Worm (Caenorhabditis elegans) whole organism, early embryonic: ENCODE results near the gene K02E2.6.
A peak's percentile ranks its signal among the peaks of the same experiment; 100 is the strongest.

ENCODE experiments used
- B0310.2 ChIP-seq: sonication (generic microtip); optimal IDR thresholded peaks from 2 replicates; lab custom pipeline; 2016; ENCODE audit warnings: mild to moderate bottlenecking, missing genetic modification characterization, missing compliant biosample characterization
- F13C5.2 ChIP-seq: sonication (generic microtip); optimal IDR thresholded peaks from 2 replicates; lab custom pipeline; 2017; ENCODE audit warnings: mild to moderate bottlenecking, missing genetic modification characterization, inconsistent platforms, missing compliant biosample characterization
- aly-1 ChIP-seq: sonication (generic microtip); optimal IDR thresholded peaks from 2 replicates; lab custom pipeline; 2016; ENCODE audit warnings: missing genetic modification characterization, missing compliant biosample characterization
- ama-1 ChIP-seq: fragments of 150-350 bp; optimal IDR thresholded peaks from 2 replicates; lab custom pipeline; 2014
- ets-7 ChIP-seq: sonication (generic microtip); optimal IDR thresholded peaks from 2 replicates; lab custom pipeline; 2016; ENCODE audit warnings: missing genotype, missing genetic modification characterization, missing compliant biosample characterization
- flt-1 ChIP-seq: fragments of 200-800 bp; sonication (Bioruptor generic); IDR thresholded peaks from 2 replicates; pipeline ENCODE4 v1.3.6; 2022; ENCODE audit warnings: missing genetic modification characterization, missing compliant biosample characterization
- hmbx-1 ChIP-seq: sonication (generic microtip); optimal IDR thresholded peaks from 2 replicates; lab custom pipeline; 2016; ENCODE audit warnings: mild to moderate bottlenecking, missing genetic modification characterization, missing compliant biosample characterization
- hmg-4 ChIP-seq: fragments of 200-800 bp; sonication (Bioruptor generic); optimal IDR thresholded peaks from 2 replicates; lab custom pipeline; 2018; ENCODE audit warnings: mild to moderate bottlenecking, missing genetic modification characterization, missing compliant biosample characterization
- hnd-1 ChIP-seq: sonication (generic microtip); optimal IDR thresholded peaks from 2 replicates; lab custom pipeline; 2016; ENCODE audit warnings: missing genetic modification characterization, missing compliant biosample characterization
- pes-1 ChIP-seq: fragments of 200-800 bp; sonication (Bioruptor generic); IDR thresholded peaks from 2 replicates; pipeline ENCODE4 v1.3.6; 2022; ENCODE audit warnings: missing genetic modification reagents, missing genetic modification characterization, missing compliant biosample characterization
- scrt-1 ChIP-seq: fragments of 200-800 bp; sonication (Bioruptor generic); IDR thresholded peaks from 2 replicates; pipeline ENCODE4 v1.3.6; 2022; ENCODE audit warnings: missing genetic modification characterization, missing compliant biosample characterization
- sea-1 ChIP-seq: fragments of 200-800 bp; sonication (Bioruptor generic); conservative IDR thresholded peaks from 2 replicates; pipeline ENCODE4 v1.3.6; 2022; ENCODE audit warnings: missing genetic modification characterization, missing compliant biosample characterization
- tbx-37 ChIP-seq: fragments of 200-800 bp; sonication (Bioruptor generic); conservative IDR thresholded peaks from 2 replicates; pipeline ENCODE4 v1.3.6; 2022; ENCODE audit warnings: missing genetic modification reagents, missing genetic modification characterization, missing compliant biosample characterization
- tra-4 ChIP-seq: sonication (generic microtip); optimal IDR thresholded peaks from 2 replicates; lab custom pipeline; 2017; ENCODE audit warnings: missing genetic modification characterization, missing compliant biosample characterization

ce11 chrV:20380320-20380719 lies at the start of gene K02E2.6:
- TF ChIP-seq ama-1, result no peak
- TF ChIP-seq sea-1 (GFP tag; lab: Robert Waterston, UW), result no peak
- TF ChIP-seq tra-4 (tag; lab: Kevin White, UChicago), result no peak
- TF ChIP-seq tbx-37 (GFP tag; lab: Robert Waterston, UW), result no peak
- no peak for TF ChIP-seq ets-7
- no peak for TF ChIP-seq hnd-1 (tag; lab: Kevin White, UChicago)
- TF ChIP-seq hmg-4 (GFP tag; lab: Kevin White, UChicago), result no peak
- no peak for TF ChIP-seq hmbx-1 (tag; lab: Kevin White, UChicago)
- no peak for TF ChIP-seq aly-1 (tag; lab: Kevin White, UChicago)
- no peak for TF ChIP-seq B0310.2 (tag; lab: Kevin White, UChicago)
- TF ChIP-seq pes-1 (GFP tag; lab: Robert Waterston, UW), result no peak
- no peak for TF ChIP-seq flt-1 (GFP tag; lab: Robert Waterston, UW)
- no peak for TF ChIP-seq scrt-1 (GFP tag; lab: Robert Waterston, UW)
- peak; percentile 13 for TF ChIP-seq F13C5.2 (tag; lab: Kevin White, UChicago)
